Fruit fly (Drosophila melanogaster): ENCODE measurements around the gene CG31380.

- no peak for TF ChIP-seq CTCF (optimal IDR thresholded peaks at IDR 0.05)
- no peak for TF ChIP-seq CG8478 (optimal IDR thresholded peaks at IDR 0.05)
Measured at dm6 chr3R:25753798-25754197, 35.5 kb downstream of the CG31380 start.

Data from S2 (cell line).